Worm (Caenorhabditis elegans): ENCODE data around the gene ptr-24.

ptr-24 gene

ce11 chrX:13383273-13383672 is 45.4 kb downstream of the ptr-24 start:
- peak; percentile 31 for TF ChIP-seq C34F6.9 (tag; optimal IDR thresholded peaks at IDR 0.05)
- TF ChIP-seq nhr-21 (tag; optimal IDR thresholded peaks at IDR 0.05), result no peak
- TF ChIP-seq egl-27 (tag; optimal IDR thresholded peaks at IDR 0.05), result no peak
- TF ChIP-seq ztf-11 (tag; optimal IDR thresholded peaks at IDR 0.05), result no peak
- no peak for TF ChIP-seq lin-11 (tag; optimal IDR thresholded peaks at IDR 0.05)
- TF ChIP-seq nhr-25 (tag; optimal IDR thresholded peaks at IDR 0.05), result no peak
- TF ChIP-seq nhr-129 (tag; optimal IDR thresholded peaks at IDR 0.05), result peak; percentile 33
- peak in 1 of 2 experiments; percentile 38 for TF ChIP-seq lsy-2 (tag; optimal IDR thresholded peaks at IDR 0.05)
- TF ChIP-seq F13H6.1 (tag; optimal IDR thresholded peaks at IDR 0.05), result no peak
- no peak for TF ChIP-seq nhr-23 (tag; optimal IDR thresholded peaks at IDR 0.05)
- no peak for TF ChIP-seq fos-1 (tag; optimal IDR thresholded peaks at IDR 0.05)
- TF ChIP-seq sma-9 (GFP tag; optimal IDR thresholded peaks at IDR 0.05), result peak; percentile 44
- TF ChIP-seq sma-9 (tag; optimal IDR thresholded peaks at IDR 0.05), result no peak
- TF ChIP-seq unc-39 (tag; optimal IDR thresholded peaks at IDR 0.05), result no peak
- no peak for TF ChIP-seq gmeb-1 (tag; optimal IDR thresholded peaks at IDR 0.05)
- TF ChIP-seq unc-62 (GFP tag; optimal IDR thresholded peaks at IDR 0.05), result no peak

- no peak for TF ChIP-seq nhr-21 (tag; optimal IDR thresholded peaks at IDR 0.05)
- no peak for TF ChIP-seq sma-9 (GFP tag; optimal IDR thresholded peaks at IDR 0.05)
- no peak for TF ChIP-seq sma-9 (tag; optimal IDR thresholded peaks at IDR 0.05)
- TF ChIP-seq alr-1 (tag; optimal IDR thresholded peaks at IDR 0.05), result no peak
- TF ChIP-seq F13H6.1 (tag; optimal IDR thresholded peaks at IDR 0.05), result no peak
- no peak for TF ChIP-seq Y55F3AM.14 (GFP tag; optimal IDR thresholded peaks at IDR 0.05)
- TF ChIP-seq peb-1 (tag; optimal IDR thresholded peaks at IDR 0.05), result no peak
- TF ChIP-seq lin-13 (GFP tag; optimal IDR thresholded peaks at IDR 0.05), result no peak
- no peak for TF ChIP-seq mdl-1 (tag; optimal IDR thresholded peaks at IDR 0.05)
- TF ChIP-seq ama-1 (optimal IDR thresholded peaks at IDR 0.05), result no peak
- TF ChIP-seq lin-11 (tag; optimal IDR thresholded peaks at IDR 0.05), result no peak
- no peak for TF ChIP-seq ceh-16 (tag; optimal IDR thresholded peaks at IDR 0.05)
- no peak for TF ChIP-seq nhr-77 (tag; optimal IDR thresholded peaks at IDR 0.05)
- TF ChIP-seq snpc-4 (tag; optimal IDR thresholded peaks at IDR 0.05), result no peak
- TF ChIP-seq nhr-6 (tag; optimal IDR thresholded peaks at IDR 0.05), result no peak
- TF ChIP-seq unc-62 (GFP tag; optimal IDR thresholded peaks at IDR 0.05), result no peak
- TF ChIP-seq nhr-25 (tag; optimal IDR thresholded peaks at IDR 0.05), result no peak
- no peak for TF ChIP-seq R02D3.7 (tag; optimal IDR thresholded peaks at IDR 0.05)
These were observed 46.9 kb downstream of the ptr-24 start for ce11 chrX:13384743-13385142.

ce11 chrX:13387497-13387953 is 49.7 kb downstream of the ptr-24 start, which contains the start of gene C49F8.3:
Gene C49F8.3, minus strand, starts transcription at chrX:13387547.
- TF ChIP-seq blmp-1 (tag; optimal IDR thresholded peaks at IDR 0.05; ENCODE audit: insufficient read depth) (peak; percentile 94), ceh-82 (tag; optimal IDR thresholded peaks at IDR 0.05) (no peak)

ce11 chrX:13388829-13389228 is 51.0 kb downstream of the ptr-24 start:
- no peak for TF ChIP-seq gmeb-1 (tag; optimal IDR thresholded peaks at IDR 0.05)
- no peak for TF ChIP-seq ztf-4 (tag; optimal IDR thresholded peaks at IDR 0.05)
- no peak for TF ChIP-seq nhr-237 (tag; optimal IDR thresholded peaks at IDR 0.05)
- TF ChIP-seq ZK546.5 (tag; optimal IDR thresholded peaks at IDR 0.05), result no peak
- no peak for TF ChIP-seq nhr-11 (tag; optimal IDR thresholded peaks at IDR 0.05)
- peak; percentile 20 for TF ChIP-seq blmp-1 (tag; optimal IDR thresholded peaks at IDR 0.05; ENCODE audit: insufficient read depth)
- TF ChIP-seq nhr-25 (tag; optimal IDR thresholded peaks at IDR 0.05), result peak; percentile 70
- no peak for TF ChIP-seq unc-55 (GFP tag; optimal IDR thresholded peaks at IDR 0.05)
- TF ChIP-seq dmd-4 (tag; optimal IDR thresholded peaks at IDR 0.05), result no peak
- no peak for TF ChIP-seq mab-5 (tag; optimal IDR thresholded peaks at IDR 0.05)
- peak; percentile 9 for TF ChIP-seq elt-1 (tag; optimal IDR thresholded peaks at IDR 0.05)
- no peak for TF ChIP-seq mbf-1 (tag; optimal IDR thresholded peaks at IDR 0.05)
- peak; percentile 16 for TF ChIP-seq nhr-129 (tag; optimal IDR thresholded peaks at IDR 0.05)
- TF ChIP-seq sma-3 (GFP tag; optimal IDR thresholded peaks at IDR 0.05), result peak; percentile 4
- peak; percentile 13 for TF ChIP-seq sem-4 (tag; optimal IDR thresholded peaks at IDR 0.05)
- no peak for TF ChIP-seq skn-1 (tag; optimal IDR thresholded peaks at IDR 0.05)
- TF ChIP-seq snpc-4 (tag; optimal IDR thresholded peaks at IDR 0.05), result no peak
- no peak for TF ChIP-seq unc-39 (tag; optimal IDR thresholded peaks at IDR 0.05)
- no peak for TF ChIP-seq elt-3 (tag; optimal IDR thresholded peaks at IDR 0.05)
- TF ChIP-seq ztf-11 (tag; optimal IDR thresholded peaks at IDR 0.05), result no peak
- peak; percentile 77 for TF ChIP-seq ceh-16 (tag; optimal IDR thresholded peaks at IDR 0.05)
- no peak for TF ChIP-seq nhr-12 (tag; optimal IDR thresholded peaks at IDR 0.05)
- no peak for TF ChIP-seq lsy-2 (tag; optimal IDR thresholded peaks at IDR 0.05)
